Fruit fly (Drosophila melanogaster): ENCODE measurements around the gene kirre.
A peak's percentile ranks its signal among the peaks of the same experiment; 100 is the strongest.

kirre gene

dm6 chrX:3025510-3026216 is 285.5 kb downstream of the kirre start:
- TF ChIP-seq Dfd (GFP tag; optimal IDR thresholded peaks at IDR 0.05): no peak
- peak; percentile 35 for TF ChIP-seq sv (GFP tag; optimal IDR thresholded peaks at IDR 0.05)
- TF ChIP-seq fru (GFP tag; optimal IDR thresholded peaks at IDR 0.05): peak; percentile 4

DNA sequence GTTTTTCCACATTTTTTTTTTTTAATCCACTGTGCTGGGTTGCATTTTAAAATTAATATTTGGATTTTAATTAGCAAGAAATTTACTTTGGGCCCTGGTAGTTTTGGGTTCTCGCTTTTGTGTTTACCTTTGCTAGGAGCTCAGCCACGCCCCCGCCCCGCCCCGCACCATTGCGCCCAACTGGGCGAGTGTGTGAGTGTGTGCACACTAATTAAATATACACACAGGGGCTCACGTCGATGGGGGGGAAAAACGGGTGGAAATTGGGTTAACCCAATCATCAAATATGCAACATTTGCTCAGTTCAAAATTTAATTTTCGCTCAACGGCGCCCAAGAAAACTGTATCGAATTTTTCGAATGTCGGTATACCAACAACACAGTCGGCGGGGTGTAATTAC is 287.1 kb downstream of the kirre start:
- TF ChIP-seq HLH106 (tag; optimal IDR thresholded peaks at IDR 0.05) (no peak), jim (GFP tag; optimal IDR thresholded peaks at IDR 0.05) (no peak), Abd-B (GFP tag; optimal IDR thresholded peaks at IDR 0.05) (no peak), sv (GFP tag; optimal IDR thresholded peaks at IDR 0.05) (no peak), Hr83 (GFP tag; optimal IDR thresholded peaks at IDR 0.05; ENCODE audit: poor library complexity, severe bottlenecking) (no peak), br (GFP tag; optimal IDR thresholded peaks at IDR 0.05) (no peak), lola (GFP tag; optimal IDR thresholded peaks at IDR 0.05) (no peak), dmrt93B (GFP tag; optimal IDR thresholded peaks at IDR 0.05) (no peak), Mio (GFP tag; optimal IDR thresholded peaks at IDR 0.05) (no peak), Hnf4 (GFP tag; optimal IDR thresholded peaks at IDR 0.05) (no peak), Myc (optimal IDR thresholded peaks at IDR 0.05) (no peak), psq (GFP tag; optimal IDR thresholded peaks at IDR 0.05) (no peak), foxo (GFP tag; optimal IDR thresholded peaks at IDR 0.05) (no peak), GATAd (GFP tag; optimal IDR thresholded peaks at IDR 0.05) (no peak)

dm6 chrX:3027657-3028056 is 287.5 kb downstream of the kirre start:
- TF ChIP-seq OdsH (GFP tag; optimal IDR thresholded peaks at IDR 0.05) (no peak), dmrt93B (GFP tag; optimal IDR thresholded peaks at IDR 0.05) (no peak), ey (GFP tag; optimal IDR thresholded peaks at IDR 0.05) (no peak), Hr83 (GFP tag; optimal IDR thresholded peaks at IDR 0.05; ENCODE audit: poor library complexity, severe bottlenecking) (no peak), rgr (GFP tag; optimal IDR thresholded peaks at IDR 0.05) (no peak), usp (GFP tag; optimal IDR thresholded peaks at IDR 0.05) (no peak), GATAd (GFP tag; optimal IDR thresholded peaks at IDR 0.05) (no peak)

DNA sequence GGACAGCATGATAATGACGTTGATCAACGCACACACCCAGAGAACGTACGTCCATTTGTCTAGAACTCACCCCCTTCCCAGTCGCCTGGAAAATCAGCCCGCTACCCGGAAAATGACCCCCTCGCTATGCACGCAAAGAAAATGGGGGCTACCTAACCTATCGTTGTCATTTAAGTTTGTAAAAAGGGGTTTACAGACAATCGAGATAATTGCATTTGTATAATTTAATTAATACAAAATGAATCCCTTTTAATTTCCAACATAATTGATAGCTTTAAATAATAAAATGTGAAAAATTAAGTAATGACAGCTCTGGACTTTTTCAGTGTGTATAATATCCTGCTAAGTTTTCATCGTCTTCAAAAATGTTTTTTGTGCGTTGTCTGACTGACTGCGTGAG is 291.6 kb downstream of the kirre start:
- TF ChIP-seq usp (GFP tag; optimal IDR thresholded peaks at IDR 0.05) (no peak), CG32264 (GFP tag; optimal IDR thresholded peaks at IDR 0.05) (no peak), Vsx2 (GFP tag; optimal IDR thresholded peaks at IDR 0.05; ENCODE audit: partially characterized antibody) (no peak)

DNA sequence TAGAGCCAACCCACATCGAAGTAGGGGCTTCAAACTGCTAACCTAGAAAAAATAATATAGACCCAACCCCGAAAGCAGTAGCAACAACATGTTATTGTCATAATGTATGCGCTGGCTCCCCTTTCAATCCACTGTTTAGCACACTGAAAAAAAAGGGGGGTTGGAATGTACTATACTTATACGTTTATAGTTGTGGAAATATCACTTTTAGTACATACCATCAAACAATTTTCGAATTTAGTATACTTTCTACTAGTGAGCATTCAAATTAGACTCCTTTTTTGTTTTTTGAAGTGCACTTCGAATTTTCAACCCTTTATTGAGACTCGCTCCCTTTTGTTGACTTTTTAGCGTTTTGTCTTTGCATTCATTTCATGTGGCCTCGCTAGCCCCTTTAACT is 296.3 kb downstream of the kirre start:
- TF ChIP-seq rgr (GFP tag; optimal IDR thresholded peaks at IDR 0.05): peak; percentile 52
- peak; percentile 42 for TF ChIP-seq HLH106 (tag; optimal IDR thresholded peaks at IDR 0.05)
- no peak for TF ChIP-seq Myc (optimal IDR thresholded peaks at IDR 0.05)
- no peak for TF ChIP-seq Mio (GFP tag; optimal IDR thresholded peaks at IDR 0.05)
- no peak for TF ChIP-seq dsf (GFP tag; optimal IDR thresholded peaks at IDR 0.05; ENCODE audit: borderline replicate concordance)
- TF ChIP-seq foxo (GFP tag; optimal IDR thresholded peaks at IDR 0.05): peak in 1 of 2 experiments; percentile 56
- no peak for TF ChIP-seq Jra (GFP tag; optimal IDR thresholded peaks at IDR 0.05)
- peak; percentile 55 for TF ChIP-seq fru (GFP tag; optimal IDR thresholded peaks at IDR 0.05)
- TF ChIP-seq dmrt93B (GFP tag; optimal IDR thresholded peaks at IDR 0.05): peak; percentile 21
- TF ChIP-seq Sp1 (GFP tag; optimal IDR thresholded peaks at IDR 0.05): peak; percentile 33
- TF ChIP-seq Hr83 (GFP tag; optimal IDR thresholded peaks at IDR 0.05; ENCODE audit: poor library complexity, severe bottlenecking): no peak
- no peak for TF ChIP-seq Rel (GFP tag; optimal IDR thresholded peaks at IDR 0.05)
- TF ChIP-seq Rel (tag; optimal IDR thresholded peaks at IDR 0.05): no peak
- TF ChIP-seq brk (GFP tag; optimal IDR thresholded peaks at IDR 0.05): no peak
- TF ChIP-seq Dif (GFP tag; optimal IDR thresholded peaks at IDR 0.05; ENCODE audit: partially characterized antibody): no peak
- TF ChIP-seq h (GFP tag; optimal IDR thresholded peaks at IDR 0.05): peak; percentile 39
- no peak for TF ChIP-seq CrebA (GFP tag; optimal IDR thresholded peaks at IDR 0.05; ENCODE audit: borderline replicate concordance)
- TF ChIP-seq dl (GFP tag; optimal IDR thresholded peaks at IDR 0.05; ENCODE audit: insufficient read depth in 1 of 2, partially characterized antibody in 2 of 2): no peak
- TF ChIP-seq CG32264 (GFP tag; optimal IDR thresholded peaks at IDR 0.05): no peak
- TF ChIP-seq GATAd (GFP tag; optimal IDR thresholded peaks at IDR 0.05): no peak
- TF ChIP-seq jim (GFP tag; optimal IDR thresholded peaks at IDR 0.05): no peak
- TF ChIP-seq Hnf4 (GFP tag; optimal IDR thresholded peaks at IDR 0.05): no peak
- TF ChIP-seq sv (GFP tag; optimal IDR thresholded peaks at IDR 0.05): no peak
- peak; percentile 22 for TF ChIP-seq ey (GFP tag; optimal IDR thresholded peaks at IDR 0.05)
- no peak for TF ChIP-seq Abd-B (GFP tag; optimal IDR thresholded peaks at IDR 0.05)
- no peak for TF ChIP-seq CG9705 (GFP tag; optimal IDR thresholded peaks at IDR 0.05)
- no peak for TF ChIP-seq psq (GFP tag; optimal IDR thresholded peaks at IDR 0.05)
- no peak for TF ChIP-seq lola (GFP tag; optimal IDR thresholded peaks at IDR 0.05)
- peak; percentile 13 for TF ChIP-seq OdsH (GFP tag; optimal IDR thresholded peaks at IDR 0.05)

Measured in whole organism, wandering third instar larva.